Fruit fly (Drosophila melanogaster): ENCODE measurements around the gene CG42578.

DNA sequence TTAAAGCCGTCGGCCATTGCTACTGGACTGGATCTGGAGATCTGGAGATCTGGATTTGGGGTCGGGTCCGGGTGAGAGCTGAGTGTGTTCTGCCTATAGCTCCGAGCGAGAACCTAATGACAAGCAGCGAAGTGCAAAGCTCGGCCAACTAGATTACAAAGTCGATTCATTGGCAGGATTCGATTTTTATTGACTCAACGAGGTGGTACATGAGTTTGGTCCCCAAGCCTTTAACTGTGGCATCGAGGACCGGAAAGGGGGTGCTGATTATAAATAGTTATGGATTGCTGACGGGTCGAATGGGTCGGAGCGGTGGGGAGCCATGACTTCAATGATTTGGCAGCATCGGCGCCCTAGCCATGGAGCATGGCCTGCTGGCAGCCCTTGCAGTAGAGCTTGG, 32.7 kb upstream of the CG42578 start, which contains the start of gene CG15459:
- TF ChIP-seq Crg-1 (GFP tag; optimal IDR thresholded peaks at IDR 0.05) (no peak), CG1620 (GFP tag; optimal IDR thresholded peaks at IDR 0.05) (no peak), bab1 (GFP tag; optimal IDR thresholded peaks at IDR 0.05) (no peak), ovo (GFP tag; optimal IDR thresholded peaks at IDR 0.05) (no peak), CG7101 (tag; optimal IDR thresholded peaks at IDR 0.05) (no peak), CG12768 (GFP tag; optimal IDR thresholded peaks at IDR 0.05) (no peak), CG14711 (tag; optimal IDR thresholded peaks at IDR 0.05) (no peak), kay (GFP tag; ENCODE audit: borderline replicate concordance) (no peak), Clk (GFP tag; optimal IDR thresholded peaks at IDR 0.05) (no peak), CG11617 (GFP tag; optimal IDR thresholded peaks at IDR 0.05) (no peak), cnc (optimal IDR thresholded peaks at IDR 0.05) (no peak), Hr96 (GFP tag; optimal IDR thresholded peaks at IDR 0.05) (no peak), CG7045 (GFP tag; optimal IDR thresholded peaks at IDR 0.05) (no peak)

All from whole organism, adult.